Fruit fly (Drosophila melanogaster): Measurements from ENCODE around the gene koko.

koko gene

dm6 chr3R:18396801-18397604 is 5.8 kb upstream of the koko start, which contains the start of gene Vti1b (continued):
- TF ChIP-seq ss (GFP tag; optimal IDR thresholded peaks at IDR 0.05) (peak; percentile 92 to 95), net (GFP tag; optimal IDR thresholded peaks at IDR 0.05) (peak; percentile 98), CG8319 (GFP tag; optimal IDR thresholded peaks at IDR 0.05) (peak; percentile 97), CG32006 (GFP tag; optimal IDR thresholded peaks at IDR 0.05) (peak; percentile 99), CG4318 (GFP tag; optimal IDR thresholded peaks at IDR 0.05) (peak; percentile 98), CG11902 (GFP tag; optimal IDR thresholded peaks at IDR 0.05) (peak; percentile 97), Smox (GFP tag; optimal IDR thresholded peaks at IDR 0.05) (peak; percentile 98), Met (GFP tag; optimal IDR thresholded peaks at IDR 0.05) (peak; percentile 98), Sox102F (GFP tag; optimal IDR thresholded peaks at IDR 0.05) (peak; percentile 99), dsx (GFP tag; optimal IDR thresholded peaks at IDR 0.05; ENCODE audit: poor library complexity, severe bottlenecking) (peak; percentile 96), Blimp-1 (GFP tag; optimal IDR thresholded peaks at IDR 0.05) (peak; percentile 88), Eip78C (GFP tag) (peak; percentile 100), vri (GFP tag; optimal IDR thresholded peaks at IDR 0.05) (peak; percentile 96), cyc (GFP tag; optimal IDR thresholded peaks at IDR 0.05) (peak; percentile 98), CG6854 (GFP tag; optimal IDR thresholded peaks at IDR 0.05) (peak; percentile 93), Ets21C (GFP tag; optimal IDR thresholded peaks at IDR 0.05) (peak; percentile 96), CG6792 (GFP tag; optimal IDR thresholded peaks at IDR 0.05) (peak; percentile 98), CG16779 (tag; optimal IDR thresholded peaks at IDR 0.05) (peak; percentile 93), Gug (GFP tag; IDR thresholded peaks at IDR 0.05) (peak; percentile 95), CG3919 (GFP tag; optimal IDR thresholded peaks at IDR 0.05) (peak; percentile 99), CG10669 (GFP tag; optimal IDR thresholded peaks at IDR 0.05) (peak; percentile 98), spab (GFP tag; optimal IDR thresholded peaks at IDR 0.05) (peak; percentile 96), CG3032 (tag; optimal IDR thresholded peaks at IDR 0.05) (peak; percentile 94), fd59A (GFP tag; optimal IDR thresholded peaks at IDR 0.05) (peak; percentile 96)

- TF ChIP-seq CG3032 (tag; optimal IDR thresholded peaks at IDR 0.05) (peak; percentile 50), eg (GFP tag; IDR thresholded peaks at IDR 0.05) (no peak), CG8632 (GFP tag; optimal IDR thresholded peaks at IDR 0.05) (no peak), CG6163 (GFP tag; IDR thresholded peaks at IDR 0.05) (peak; percentile 80), CG6854 (GFP tag; optimal IDR thresholded peaks at IDR 0.05) (no peak), CG34406 (GFP tag; optimal IDR thresholded peaks at IDR 0.05) (no peak), CG11294 (GFP tag; IDR thresholded peaks at IDR 0.05) (peak; percentile 23; the same call in 1 of the 2 replicates)
Measured at dm6 chr3R:18397834-18398378, 4.9 kb upstream of the koko start.

- TF ChIP-seq Smox (GFP tag; optimal IDR thresholded peaks at IDR 0.05): no peak
- no peak for TF ChIP-seq Ets96B (tag; optimal IDR thresholded peaks at IDR 0.05)
- peak; percentile 3 for TF ChIP-seq CG6808 (GFP tag; optimal IDR thresholded peaks at IDR 0.05)
- no peak for TF ChIP-seq fd59A (GFP tag; optimal IDR thresholded peaks at IDR 0.05)
- peak; percentile 76 for TF ChIP-seq fkh (GFP tag; optimal IDR thresholded peaks at IDR 0.05)
- TF ChIP-seq CG16779 (tag; optimal IDR thresholded peaks at IDR 0.05): no peak
- TF ChIP-seq eg (GFP tag; IDR thresholded peaks at IDR 0.05): no peak
- TF ChIP-seq CG34406 (GFP tag; optimal IDR thresholded peaks at IDR 0.05): no peak
- peak; percentile 51 for TF ChIP-seq vri (GFP tag; optimal IDR thresholded peaks at IDR 0.05)
- peak; percentile 2 for TF ChIP-seq CG6854 (GFP tag; optimal IDR thresholded peaks at IDR 0.05)
- TF ChIP-seq ss (GFP tag; optimal IDR thresholded peaks at IDR 0.05): peak in 1 of 2 experiments; percentile 22
- no peak for TF ChIP-seq Eip93F (GFP tag; optimal IDR thresholded peaks at IDR 0.05)
- no peak for TF ChIP-seq lz (GFP tag; optimal IDR thresholded peaks at IDR 0.05)
- TF ChIP-seq spab (GFP tag; optimal IDR thresholded peaks at IDR 0.05): no peak
- peak; percentile 47 for TF ChIP-seq achi (GFP tag; optimal IDR thresholded peaks at IDR 0.05)
- no peak for TF ChIP-seq fd85E (GFP tag; optimal IDR thresholded peaks at IDR 0.05)
- TF ChIP-seq Eip78C (GFP tag): peak; percentile 67
- TF ChIP-seq CG10669 (GFP tag; optimal IDR thresholded peaks at IDR 0.05): no peak
- TF ChIP-seq CG1621 (tag; optimal IDR thresholded peaks at IDR 0.05): no peak
Measured at dm6 chr3R:18398460-18398901, 4.3 kb upstream of the koko start.
